Fruit fly (Drosophila melanogaster): ENCODE measurements around the gene Mst27D.

- TF ChIP-seq CG10543 (GFP tag; optimal IDR thresholded peaks at IDR 0.05): no peak
- TF ChIP-seq Kr (GFP tag; optimal IDR thresholded peaks at IDR 0.05): no peak
- TF ChIP-seq fru (optimal IDR thresholded peaks at IDR 0.05): no peak
- no peak for TF ChIP-seq NC2β (GFP tag; optimal IDR thresholded peaks at IDR 0.05)
- no peak for TF ChIP-seq CG17612 (GFP tag; IDR thresholded peaks at IDR 0.05)
- TF ChIP-seq Fer2 (tag; optimal IDR thresholded peaks at IDR 0.05): no peak
- TF ChIP-seq amos (GFP tag; IDR thresholded peaks at IDR 0.05; ENCODE audit: partially characterized antibody): no peak
- no peak for TF ChIP-seq esg (GFP tag; conservative IDR thresholded peaks at IDR 0.05)
- TF ChIP-seq CTCF (GFP tag; optimal IDR thresholded peaks at IDR 0.05): no peak
- no peak for TF ChIP-seq Mrtf (GFP tag; IDR thresholded peaks at IDR 0.05)
- TF ChIP-seq CG1233 (GFP tag; optimal IDR thresholded peaks at IDR 0.05): no peak
- peak; percentile 17 for TF ChIP-seq gcm (GFP tag; optimal IDR thresholded peaks at IDR 0.05)
- TF ChIP-seq dysf (GFP tag; IDR thresholded peaks at IDR 0.05): 0 out of 3 replicates have a peak, but pooled peaks have one; percentile 42
- no peak for TF ChIP-seq CG14710 (tag; optimal IDR thresholded peaks at IDR 0.05)
Observed at dm6 chr2L:7090922-7091321, 30.3 kb upstream of the Mst27D start.

All from whole organism, embryonic.